Fruit fly (Drosophila melanogaster): ENCODE data around the gene Caf1-180.
A peak's percentile ranks its signal among the peaks of the same experiment; 100 is the strongest.

Gene Caf1-180

DNA sequence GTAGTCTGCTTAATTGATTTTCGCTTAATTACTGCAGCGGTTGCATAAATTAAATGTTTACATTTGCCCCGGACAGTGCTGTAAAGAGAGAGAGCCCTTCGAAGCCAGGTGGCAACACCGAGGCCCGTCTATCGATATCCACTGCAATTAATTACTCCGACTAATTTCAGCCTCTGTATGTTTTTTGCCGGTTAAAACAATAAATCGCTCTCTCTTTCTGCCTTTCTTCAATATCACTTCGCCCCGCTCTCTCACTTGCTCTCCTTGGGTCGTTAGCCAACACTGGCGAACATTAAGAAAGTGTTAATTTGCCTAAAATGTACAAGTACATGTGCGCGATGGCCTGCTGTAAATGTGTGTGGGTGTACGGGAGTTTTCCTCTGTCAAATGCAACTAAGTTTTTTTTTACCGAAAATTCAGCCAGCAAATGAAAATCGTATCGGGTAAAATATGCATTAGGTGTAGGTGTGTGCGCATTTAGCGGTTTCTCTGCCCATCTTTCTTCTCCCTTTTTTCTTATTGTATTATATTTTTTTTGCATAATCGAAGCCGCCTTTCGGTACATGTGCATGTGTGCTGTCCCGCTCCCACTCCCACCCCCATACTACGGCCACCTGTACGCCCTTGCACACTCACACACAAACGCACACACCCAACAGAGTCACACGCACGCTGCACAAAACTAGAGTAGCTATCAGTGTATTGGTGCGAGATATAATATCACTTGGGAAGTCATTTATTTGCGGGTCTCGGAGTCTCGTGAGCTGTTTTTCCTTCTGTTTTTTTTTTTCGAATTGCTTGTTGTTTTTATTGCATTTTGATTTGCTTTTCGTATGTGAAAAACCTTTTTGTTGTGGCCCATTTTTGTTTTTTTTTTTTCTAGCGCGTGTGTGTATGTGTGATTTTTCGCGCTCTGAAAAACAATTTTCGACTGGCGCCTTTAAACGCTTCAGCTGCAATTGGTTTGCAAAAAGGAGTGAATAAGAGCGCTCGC, 44.4 kb downstream of the Caf1-180 start (continued):
- peak; percentile 50 for TF ChIP-seq zfh2 (GFP tag; optimal IDR thresholded peaks at IDR 0.05)
- no peak for TF ChIP-seq CG1832 (GFP tag; optimal IDR thresholded peaks at IDR 0.05)
- no peak for TF ChIP-seq CG11695 (GFP tag; IDR thresholded peaks at IDR 0.05)
- no peak for TF ChIP-seq maf-S (GFP tag; optimal IDR thresholded peaks at IDR 0.05)
- peak; percentile 15 for TF ChIP-seq pho (GFP tag; optimal IDR thresholded peaks at IDR 0.05)
- no peak for TF ChIP-seq repo (GFP tag; optimal IDR thresholded peaks at IDR 0.05)
- no peak for TF ChIP-seq NK7.1 (GFP tag; optimal IDR thresholded peaks at IDR 0.05)
- peak; percentile 41; the same call in 1 of the 2 replicates for TF ChIP-seq Bgb (GFP tag; IDR thresholded peaks at IDR 0.05; ENCODE audit: partially characterized antibody)
- TF ChIP-seq CG7963 (GFP tag; IDR thresholded peaks at IDR 0.05; ENCODE audit: partially characterized antibody): 0 out of 3 replicates have a peak, but pooled peaks have one; percentile 21
- no peak for TF ChIP-seq HLH3B (GFP tag; IDR thresholded peaks at IDR 0.05)
- no peak for TF ChIP-seq CG11696 (GFP tag; IDR thresholded peaks at IDR 0.05)
- no peak for TF ChIP-seq tio (GFP tag; optimal IDR thresholded peaks at IDR 0.05)
- TF ChIP-seq cas (GFP tag; IDR thresholded peaks at IDR 0.05): no peak
- peak; percentile 32 for TF ChIP-seq her (GFP tag; optimal IDR thresholded peaks at IDR 0.05)
- peak; percentile 39; the same call in 1 of the 2 replicates for TF ChIP-seq hbn (GFP tag; IDR thresholded peaks at IDR 0.05; ENCODE audit: partially characterized antibody)
- TF ChIP-seq CG6813 (GFP tag; optimal IDR thresholded peaks at IDR 0.05): no peak
- TF ChIP-seq CG16863 (GFP tag; optimal IDR thresholded peaks at IDR 0.05): no peak
- TF ChIP-seq aop (GFP tag; IDR thresholded peaks at IDR 0.05): no peak
- TF ChIP-seq ranshi (GFP tag; IDR thresholded peaks at IDR 0.05): no peak
- TF ChIP-seq Side (GFP tag; optimal IDR thresholded peaks at IDR 0.05): peak; percentile 56
- peak; percentile 58 for TF ChIP-seq Sry-δ (GFP tag; optimal IDR thresholded peaks at IDR 0.05)
- peak; percentile 28 for TF ChIP-seq tx (GFP tag; optimal IDR thresholded peaks at IDR 0.05)
- TF ChIP-seq Dip2 (GFP tag; IDR thresholded peaks at IDR 0.05): no peak
- peak; percentile 42 for TF ChIP-seq Blimp-1 (GFP tag; optimal IDR thresholded peaks at IDR 0.05)
- no peak for TF ChIP-seq prd (optimal IDR thresholded peaks at IDR 0.05)
- peak; percentile 37; the same call in 1 of the 3 replicates for TF ChIP-seq prd (GFP tag; IDR thresholded peaks at IDR 0.05)
- no peak for TF ChIP-seq Atf6 (GFP tag; IDR thresholded peaks at IDR 0.05)
- TF ChIP-seq slbo (GFP tag; IDR thresholded peaks at IDR 0.05): peak; percentile 22; the same call in 1 of the 2 replicates
- no peak for TF ChIP-seq ttk (GFP tag; IDR thresholded peaks at IDR 0.05)
- peak; percentile 46 for TF ChIP-seq Xrp1 (GFP tag; IDR thresholded peaks at IDR 0.05)
- TF ChIP-seq Adf1 (GFP tag; IDR thresholded peaks at IDR 0.05): no peak
- no peak for TF ChIP-seq Stat92E (GFP tag; optimal IDR thresholded peaks at IDR 0.05)
- TF ChIP-seq Myb (GFP tag; optimal IDR thresholded peaks at IDR 0.05): peak; percentile 56
- no peak for TF ChIP-seq sim (GFP tag; IDR thresholded peaks at IDR 0.05)
- no peak for TF ChIP-seq br (optimal IDR thresholded peaks at IDR 0.05)
- no peak; the same call in 2 of the 3 replicates for TF ChIP-seq CG34224 (GFP tag; IDR thresholded peaks at IDR 0.05; ENCODE audit: partially characterized antibody)
- TF ChIP-seq Ptx1 (GFP tag; IDR thresholded peaks at IDR 0.05): 0 out of 2 replicates have a peak, but pooled peaks have one; percentile 23
- TF ChIP-seq CG15073 (GFP tag; optimal IDR thresholded peaks at IDR 0.05): no peak
- no peak for TF ChIP-seq D19A (tag; optimal IDR thresholded peaks at IDR 0.05)
- TF ChIP-seq dimm (GFP tag; IDR thresholded peaks at IDR 0.05): no peak
- TF ChIP-seq org-1 (GFP tag; optimal IDR thresholded peaks at IDR 0.05): no peak
- TF ChIP-seq CG7987 (GFP tag; optimal IDR thresholded peaks at IDR 0.05): no peak
- TF ChIP-seq CG9727 (GFP tag; optimal IDR thresholded peaks at IDR 0.05): no peak
- TF ChIP-seq ERR (GFP tag; optimal IDR thresholded peaks at IDR 0.05): peak; percentile 41
- TF ChIP-seq CG4404 (GFP tag; IDR thresholded peaks at IDR 0.05): peak; percentile 11; the same call in 1 of the 2 replicates
- TF ChIP-seq CG3847 (GFP tag; IDR thresholded peaks at IDR 0.05): 0 out of 2 replicates have a peak, but pooled peaks have one; percentile 16
- no peak for TF ChIP-seq z (GFP tag; IDR thresholded peaks at IDR 0.05)
- TF ChIP-seq CG12744 (GFP tag; optimal IDR thresholded peaks at IDR 0.05): no peak
- TF ChIP-seq CG17829 (tag; optimal IDR thresholded peaks at IDR 0.05): no peak
- peak; percentile 35 to 38 for TF ChIP-seq chif (GFP tag; optimal IDR thresholded peaks at IDR 0.05)
